Fruit fly (Drosophila melanogaster) whole organism, prepupa: ENCODE data around the gene ymp.

Experiments
- Blimp-1 ChIP-seq: fragments of 200-800 bp; sonication (Bioruptor generic); optimal IDR thresholded peaks from 3 replicates; lab custom pipeline; 2017; ENCODE audit warnings: missing biosample characterization, missing genetic modification characterization, mild to moderate bottlenecking, moderate library complexity, missing genetic modification reagents
- CG10631 ChIP-seq: fragments of 200-800 bp; sonication (Bioruptor generic); optimal IDR thresholded peaks from 2 replicates; lab custom pipeline; 2016; ENCODE audit warnings: missing biosample characterization, missing genetic modification characterization
- CG10669 ChIP-seq: fragments of 200-800 bp; sonication (Bioruptor generic); optimal IDR thresholded peaks from 3 replicates; lab custom pipeline; 2018; ENCODE audit warnings: missing biosample characterization, mild to moderate bottlenecking, missing genetic modification characterization, moderate library complexity
- CG11762 ChIP-seq: fragments of 200-800 bp; sonication (Bioruptor generic); optimal IDR thresholded peaks from 3 replicates; lab custom pipeline; 2016; ENCODE audit warnings: missing biosample characterization, missing genetic modification characterization; ENCODE audit not compliant: insufficient read depth
- CG11902 ChIP-seq: fragments of 200-800 bp; sonication (Bioruptor generic); optimal IDR thresholded peaks from 3 replicates; lab custom pipeline; 2016; ENCODE audit warnings: missing biosample characterization, missing genetic modification characterization
- CG15336 ChIP-seq: fragments of 200-800 bp; sonication (Bioruptor generic); IDR thresholded peaks from 2 replicates; pipeline ENCODE4 v1.3.6; 2022; ENCODE audit warnings: missing biosample characterization, missing genetic modification characterization
- CG16779 ChIP-seq: fragments of 200-800 bp; sonication (Bioruptor generic); optimal IDR thresholded peaks from 3 replicates; lab custom pipeline; 2017; ENCODE audit warnings: missing biosample characterization, mild to moderate bottlenecking, missing genetic modification characterization
- CG31627 ChIP-seq: fragments of 200-800 bp; sonication (Bioruptor generic); optimal IDR thresholded peaks from 3 replicates; lab custom pipeline; 2016; ENCODE audit warnings: missing biosample characterization, missing genetic modification characterization
- CG32006 ChIP-seq: fragments of 200-800 bp; sonication (Bioruptor generic); optimal IDR thresholded peaks from 3 replicates; lab custom pipeline; 2017; ENCODE audit warnings: missing biosample characterization, mild to moderate bottlenecking, missing genetic modification characterization
- CG34406 ChIP-seq: fragments of 200-800 bp; sonication (Bioruptor generic); optimal IDR thresholded peaks from 3 replicates; lab custom pipeline; 2016; ENCODE audit warnings: missing biosample characterization, missing genetic modification characterization
- CG3919 ChIP-seq: fragments of 200-800 bp; sonication (Bioruptor generic); optimal IDR thresholded peaks from 3 replicates; lab custom pipeline; 2016; ENCODE audit warnings: missing biosample characterization, missing genetic modification characterization
- CG4318 ChIP-seq: fragments of 200-800 bp; sonication (Bioruptor generic); optimal IDR thresholded peaks from 3 replicates; lab custom pipeline; 2017; ENCODE audit warnings: missing biosample characterization, mild to moderate bottlenecking, missing genetic modification characterization
- CG6163 ChIP-seq: fragments of 200-800 bp; sonication (Bioruptor generic); IDR thresholded peaks from 3 replicates; pipeline ENCODE4 v1.3.6; 2022; ENCODE audit warnings: missing biosample characterization, missing genetic modification characterization
- CG6276 ChIP-seq: fragments of 200-800 bp; sonication (Bioruptor generic); optimal IDR thresholded peaks from 2 replicates; lab custom pipeline; 2017; ENCODE audit warnings: missing biosample characterization, mild to moderate bottlenecking, missing genetic modification characterization
- CG6792 ChIP-seq: fragments of 200-800 bp; sonication (Bioruptor generic); optimal IDR thresholded peaks from 3 replicates; lab custom pipeline; 2016; ENCODE audit warnings: missing biosample characterization, missing genetic modification characterization
- CG6808 ChIP-seq: fragments of 200-800 bp; sonication (Bioruptor generic); optimal IDR thresholded peaks from 3 replicates; lab custom pipeline; 2017; ENCODE audit warnings: missing biosample characterization, missing genetic modification characterization, mild to moderate bottlenecking, moderate library complexity, missing genetic modification reagents
- CG6854 ChIP-seq: fragments of 200-800 bp; sonication (Bioruptor generic); optimal IDR thresholded peaks from 2 replicates; lab custom pipeline; 2017; ENCODE audit warnings: missing biosample characterization, mild to moderate bottlenecking, missing genetic modification characterization
- CG7368 ChIP-seq: fragments of 200-800 bp; sonication (Bioruptor generic); optimal IDR thresholded peaks from 3 replicates; lab custom pipeline; 2016; ENCODE audit warnings: missing biosample characterization, missing genetic modification characterization
- CG8319 ChIP-seq: fragments of 200-800 bp; sonication (Bioruptor generic); optimal IDR thresholded peaks from 3 replicates; lab custom pipeline; 2016; ENCODE audit warnings: missing biosample characterization, missing genetic modification characterization
- CG8632 ChIP-seq: fragments of 200-800 bp; sonication (Bioruptor generic); optimal IDR thresholded peaks from 3 replicates; lab custom pipeline; 2016; ENCODE audit warnings: missing biosample characterization, missing genetic modification characterization
- CG9139 ChIP-seq: fragments of 200-800 bp; sonication (Bioruptor generic); optimal IDR thresholded peaks from 3 replicates; lab custom pipeline; 2017; ENCODE audit warnings: missing biosample characterization, mild to moderate bottlenecking, missing genetic modification characterization
- Eip75B ChIP-seq: fragments of 200-800 bp; sonication (Bioruptor generic); optimal IDR thresholded peaks from 3 replicates; lab custom pipeline; 2016; ENCODE audit warnings: missing biosample characterization, missing genetic modification characterization
- Eip78C ChIP-seq: fragments of 200-800 bp; sonication (Bioruptor generic); peaks from one replicate; lab custom pipeline; 2016; ENCODE audit warnings: missing biosample characterization, missing genetic modification characterization
- Eip93F ChIP-seq: fragments of 200-800 bp; sonication (Bioruptor generic); optimal IDR thresholded peaks from 2 replicates; lab custom pipeline; 2016; ENCODE audit warnings: missing biosample characterization, mild to moderate bottlenecking, missing genetic modification characterization
- Ets21C ChIP-seq: fragments of 200-800 bp; sonication (Bioruptor generic); optimal IDR thresholded peaks from 3 replicates; lab custom pipeline; 2016; ENCODE audit warnings: missing biosample characterization, missing genetic modification characterization
- Hr38 ChIP-seq: sonication (Bioruptor generic); optimal IDR thresholded peaks from 2 replicates; lab custom pipeline; 2016; ENCODE audit warnings: missing biosample characterization, missing genetic modification characterization
- Hr39 ChIP-seq: fragments of 200-800 bp; sonication (Bioruptor generic); optimal IDR thresholded peaks from 2 replicates; lab custom pipeline; 2016; ENCODE audit warnings: missing biosample characterization, missing genetic modification characterization
- Hr4 ChIP-seq: fragments of 200-800 bp; sonication (Bioruptor generic); optimal IDR thresholded peaks from 3 replicates; lab custom pipeline; 2016; ENCODE audit warnings: missing biosample characterization, missing genetic modification characterization
- Smox ChIP-seq: fragments of 200-800 bp; sonication (Bioruptor generic); optimal IDR thresholded peaks from 3 replicates; lab custom pipeline; 2016; ENCODE audit warnings: missing biosample characterization, missing genetic modification characterization
- Sox102F ChIP-seq: fragments of 200-800 bp; sonication (Bioruptor generic); optimal IDR thresholded peaks from 2 replicates; lab custom pipeline; 2016; ENCODE audit warnings: missing biosample characterization, mild to moderate bottlenecking, missing genetic modification characterization
- achi ChIP-seq: fragments of 200-800 bp; sonication (Bioruptor generic); optimal IDR thresholded peaks from 3 replicates; lab custom pipeline; 2016; ENCODE audit warnings: missing biosample characterization, missing genetic modification characterization
- acj6 ChIP-seq: fragments of 200-800 bp; sonication (Bioruptor generic); optimal IDR thresholded peaks from 3 replicates; lab custom pipeline; 2016; ENCODE audit warnings: missing biosample characterization, missing genetic modification characterization
- cyc ChIP-seq: fragments of 200-800 bp; sonication (Bioruptor generic); optimal IDR thresholded peaks from 3 replicates; lab custom pipeline; 2016; ENCODE audit warnings: missing biosample characterization, missing genetic modification characterization
- dac ChIP-seq: fragments of 200-800 bp; sonication (Bioruptor generic); optimal IDR thresholded peaks from 2 replicates; lab custom pipeline; 2017; ENCODE audit warnings: missing biosample characterization, mild to moderate bottlenecking, missing genetic modification characterization
- dsx ChIP-seq: fragments of 200-800 bp; optimal IDR thresholded peaks from 3 replicates; lab custom pipeline; 2019; ENCODE audit warnings: missing biosample characterization, mild to moderate bottlenecking, missing genetic modification characterization, moderate library complexity; ENCODE audit not compliant: poor library complexity, severe bottlenecking
- eg ChIP-seq: fragments of 200-800 bp; sonication (Bioruptor generic); IDR thresholded peaks from 3 replicates; pipeline ENCODE4 v1.3.6; 2022; ENCODE audit warnings: missing biosample characterization, missing genetic modification characterization
- esn ChIP-seq: fragments of 200-800 bp; sonication (Bioruptor generic); optimal IDR thresholded peaks from 2 replicates; lab custom pipeline; 2016; ENCODE audit warnings: missing biosample characterization, mild to moderate bottlenecking, missing genetic modification characterization, moderate library complexity
- fd59A ChIP-seq: fragments of 200-800 bp; sonication (Bioruptor generic); optimal IDR thresholded peaks from 2 replicates; lab custom pipeline; 2017; ENCODE audit warnings: missing biosample characterization, mild to moderate bottlenecking, missing genetic modification characterization, missing genetic modification reagents
- fd85E ChIP-seq: fragments of 200-800 bp; sonication (Bioruptor generic); optimal IDR thresholded peaks from 3 replicates; lab custom pipeline; 2016; ENCODE audit warnings: missing biosample characterization, missing genetic modification characterization
- lz ChIP-seq: fragments of 200-800 bp; sonication (Bioruptor generic); optimal IDR thresholded peaks from 3 replicates; lab custom pipeline; 2016; ENCODE audit warnings: missing biosample characterization, missing genetic modification characterization
- net ChIP-seq: fragments of 200-800 bp; sonication (Bioruptor generic); optimal IDR thresholded peaks from 3 replicates; lab custom pipeline; 2016; ENCODE audit warnings: missing biosample characterization, missing genetic modification characterization
- pdm3 ChIP-seq: fragments of 200-800 bp; sonication (Bioruptor generic); optimal IDR thresholded peaks from 3 replicates; lab custom pipeline; 2016; ENCODE audit warnings: missing biosample characterization, missing genetic modification characterization
- salr ChIP-seq, 2 experiments: fragments of 200-800 bp; sonication (Bioruptor generic); optimal IDR thresholded peaks; 3 replicates each; lab custom pipeline; 2016 to 2018; ENCODE audit warnings: missing biosample characterization in 2 of 2, missing genetic modification characterization in 2 of 2, mild to moderate bottlenecking in 1 of 2
- spab ChIP-seq: fragments of 200-800 bp; sonication (Bioruptor generic); optimal IDR thresholded peaks from 2 replicates; lab custom pipeline; 2017; ENCODE audit warnings: missing biosample characterization, mild to moderate bottlenecking, missing genetic modification characterization, missing genetic modification reagents
- ss ChIP-seq, 2 experiments: fragments of 200-800 bp; sonication (Bioruptor generic); optimal IDR thresholded peaks; 2 replicates in 1 of 2; 3 replicates in 1 of 2; lab custom pipeline; 2017 to 2018; ENCODE audit warnings: mild to moderate bottlenecking in 2 of 2, missing biosample characterization in 2 of 2, missing genetic modification characterization in 2 of 2, moderate library complexity in 1 of 2
- svp ChIP-seq: fragments of 200-800 bp; sonication (Bioruptor generic); peaks from one replicate; lab custom pipeline; 2016; ENCODE audit warnings: missing biosample characterization, missing genetic modification characterization
- topi ChIP-seq: fragments of 200-800 bp; sonication (Bioruptor generic); optimal IDR thresholded peaks from 3 replicates; lab custom pipeline; 2016; ENCODE audit warnings: missing biosample characterization, missing genetic modification characterization
- vri ChIP-seq: fragments of 200-800 bp; sonication (Bioruptor generic); optimal IDR thresholded peaks from 3 replicates; lab custom pipeline; 2016; ENCODE audit warnings: missing biosample characterization, mild to moderate bottlenecking, missing genetic modification characterization

ymp gene

DNA sequence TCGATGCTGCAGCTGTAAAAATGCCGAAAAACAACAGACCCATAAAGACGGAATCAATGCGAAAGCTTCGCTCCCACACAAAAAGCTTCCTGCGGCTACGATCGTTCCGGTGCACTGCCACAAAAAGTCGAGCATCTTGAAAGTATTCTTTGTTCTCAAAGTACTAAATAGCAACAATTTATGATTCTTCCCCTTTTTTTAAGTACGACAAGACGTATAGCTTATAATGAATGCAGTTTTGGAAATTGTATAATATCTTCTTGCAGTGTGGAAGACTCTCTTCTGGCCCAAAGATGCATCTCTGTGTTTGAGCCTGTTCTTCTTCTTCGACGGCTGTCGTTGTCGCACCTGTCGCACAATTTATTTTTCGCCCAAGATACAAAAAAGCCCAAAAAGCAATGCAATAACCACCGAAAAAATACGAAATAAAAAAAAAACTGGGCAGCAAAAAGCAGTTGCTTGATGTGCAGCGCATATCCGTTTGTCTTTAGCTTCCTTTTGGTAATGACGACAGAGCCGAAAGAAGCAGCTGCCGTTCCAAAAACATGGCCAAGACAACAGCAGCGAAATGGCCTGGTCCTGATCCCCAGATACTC, 25.0 kb upstream of the ymp start (continued):
- TF ChIP-seq dac (GFP tag; lab: Kevin White, UChicago) (no peak), CG6854 (GFP tag; lab: Kevin White, UChicago) (peak; percentile 85), CG34406 (peak; percentile 68), Eip93F (peak; percentile 48), svp (GFP tag; lab: Kevin White, UChicago) (peak; percentile 95), dsx (GFP tag; lab: Kevin White, UChicago) (peak; percentile 2), CG11762 (GFP tag; lab: Kevin White, UChicago) (peak; percentile 23), vri (GFP tag; lab: Kevin White, UChicago) (peak; percentile 82), CG8632 (peak; percentile 68), cyc (GFP tag; lab: Kevin White, UChicago) (peak; percentile 86), ss (GFP tag; optimal IDR thresholded peaks at IDR 0.05; lab: Kevin White, UChicago) (no peak), CG3919 (GFP tag; lab: Kevin White, UChicago) (peak; percentile 80), net (GFP tag; lab: Kevin White, UChicago) (peak; percentile 51), CG16779 (no peak), CG7368 (GFP tag; lab: Kevin White, UChicago) (peak; percentile 57), CG15336 (GFP tag; lab: Robert Waterston, UW) (no peak), CG10669 (GFP tag; lab: Kevin White, UChicago) (no peak), pdm3 (GFP tag; lab: Kevin White, UChicago) (peak; percentile 67), Hr38 (no peak), CG6276 (GFP tag; lab: Kevin White, UChicago) (no peak), eg (GFP tag; lab: Robert Waterston, UW) (0 out of 3 replicates have a peak, but pooled peaks have one; percentile 17), fd59A (GFP tag; lab: Kevin White, UChicago) (no peak), Ets21C (peak; percentile 77), spab (GFP tag; lab: Kevin White, UChicago) (no peak), Hr39 (peak; percentile 88), Smox (GFP tag; lab: Kevin White, UChicago) (peak; percentile 85), Blimp-1 (GFP tag; lab: Kevin White, UChicago) (peak; percentile 66), CG8319 (GFP tag; lab: Kevin White, UChicago) (peak; percentile 49), salr (GFP tag; optimal IDR thresholded peaks at IDR 0.05; lab: Kevin White, UChicago) (no peak), CG31627 (peak; percentile 87)

DNA sequence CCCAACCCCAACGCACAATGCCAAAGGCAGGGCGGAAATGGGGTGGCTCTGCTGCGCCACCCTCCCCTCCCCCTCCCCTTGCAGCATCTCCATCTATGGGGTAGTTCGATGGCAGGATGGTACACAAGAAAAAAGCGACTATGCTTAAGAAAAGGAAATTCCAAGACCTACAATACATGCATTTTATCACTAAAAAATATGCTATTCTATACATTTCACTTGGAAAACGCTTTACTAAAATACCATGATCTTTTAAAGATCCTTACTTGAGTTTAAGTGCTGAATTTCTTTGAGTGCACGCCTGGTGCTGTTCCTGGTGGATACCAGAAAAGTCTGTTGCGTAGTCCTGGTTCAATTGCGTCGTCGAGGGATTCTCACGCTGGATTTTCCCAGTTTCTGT, 22.2 kb upstream of the ymp start:
- TF ChIP-seq CG6808 (GFP tag; lab: Kevin White, UChicago) = no peak
- no peak for TF ChIP-seq CG32006 (GFP tag; lab: Kevin White, UChicago)
- TF ChIP-seq esn = peak; percentile 55
- TF ChIP-seq achi = peak; percentile 14
- TF ChIP-seq Hr4 (GFP tag; lab: Kevin White, UChicago) = no peak
- no peak for TF ChIP-seq Eip75B (GFP tag; lab: Kevin White, UChicago)
- peak; percentile 80 for TF ChIP-seq Eip78C
- peak; percentile 47 for TF ChIP-seq CG6792 (GFP tag; lab: Kevin White, UChicago)
- peak; percentile 33 for TF ChIP-seq CG11902 (GFP tag; lab: Kevin White, UChicago)
- no peak for TF ChIP-seq CG15336 (GFP tag; lab: Robert Waterston, UW)
- peak; percentile 18 for TF ChIP-seq acj6 (GFP tag; lab: Kevin White, UChicago)
- peak; percentile 55 for TF ChIP-seq svp (GFP tag; lab: Kevin White, UChicago)
- peak; percentile 37 for TF ChIP-seq Sox102F (GFP tag; lab: Kevin White, UChicago)
- TF ChIP-seq eg (GFP tag; lab: Robert Waterston, UW) = no peak
- no peak for TF ChIP-seq dac (GFP tag; lab: Kevin White, UChicago)
- TF ChIP-seq Blimp-1 (GFP tag; lab: Kevin White, UChicago) = no peak
- TF ChIP-seq net (GFP tag; lab: Kevin White, UChicago) = no peak
- no peak for TF ChIP-seq CG9139 (GFP tag; lab: Kevin White, UChicago)
- peak; percentile 55 for TF ChIP-seq lz (GFP tag; lab: Kevin White, UChicago)
- TF ChIP-seq CG6854 (GFP tag; lab: Kevin White, UChicago) = no peak
- no peak for TF ChIP-seq Hr38
- TF ChIP-seq dsx (GFP tag; lab: Kevin White, UChicago) = no peak
- TF ChIP-seq topi = peak; percentile 45
- TF ChIP-seq pdm3 (GFP tag; lab: Kevin White, UChicago) = no peak
- TF ChIP-seq CG10631 (GFP tag; lab: Kevin White, UChicago) = no peak
- TF ChIP-seq CG7368 (GFP tag; lab: Kevin White, UChicago) = peak; percentile 14
- peak; percentile 25; the same call in 1 of the 3 replicates for TF ChIP-seq CG6163 (GFP tag; lab: Robert Waterston, UW)
- TF ChIP-seq CG4318 = no peak
- peak; percentile 5 to 49 for TF ChIP-seq ss (GFP tag; optimal IDR thresholded peaks at IDR 0.05; lab: Kevin White, UChicago)
- TF ChIP-seq CG34406 = no peak
- no peak for TF ChIP-seq salr (GFP tag; optimal IDR thresholded peaks at IDR 0.05; lab: Kevin White, UChicago)
- no peak for TF ChIP-seq CG8632
- no peak for TF ChIP-seq fd85E (GFP tag; lab: Kevin White, UChicago)
